Worm (Caenorhabditis elegans): Measurements from ENCODE around the gene ztf-18.

DNA sequence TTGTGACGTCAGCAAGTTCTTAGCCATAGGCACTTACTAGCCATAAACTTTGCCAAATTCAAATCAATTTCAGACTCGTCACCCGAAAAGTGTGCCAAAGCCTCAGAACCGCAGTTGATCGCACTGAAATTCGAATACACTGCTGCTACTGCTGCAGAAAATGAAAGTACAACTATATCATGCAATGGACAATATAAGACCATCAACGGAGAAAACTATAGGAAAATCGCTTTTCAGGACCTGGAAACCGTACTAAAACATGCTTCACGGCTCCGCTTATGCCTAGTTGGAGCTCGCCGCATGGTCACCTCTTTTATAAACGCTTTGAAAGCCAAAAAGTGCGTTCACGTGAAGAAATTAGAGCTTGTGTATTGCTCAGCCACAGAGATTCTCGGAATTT lies 43.1 kb upstream of the ztf-18 start, which contains the start of gene fbxa-22:
- TF ChIP-seq mxl-1 (tag; optimal IDR thresholded peaks at IDR 0.05), result no peak
- no peak for TF ChIP-seq bed-2 (GFP tag; IDR thresholded peaks at IDR 0.05)
- TF ChIP-seq pha-4 (tag; optimal IDR thresholded peaks at IDR 0.05), result no peak
- no peak for TF ChIP-seq lsl-1 (GFP tag; optimal IDR thresholded peaks at IDR 0.05)
- TF ChIP-seq snpc-4 (GFP tag; optimal IDR thresholded peaks at IDR 0.05), result no peak
- TF ChIP-seq snpc-4 (tag; optimal IDR thresholded peaks at IDR 0.05), result no peak
- TF ChIP-seq ztf-26 (tag; optimal IDR thresholded peaks at IDR 0.05), result no peak
- TF ChIP-seq Y53G8AR.9 (GFP tag; conservative IDR thresholded peaks at IDR 0.05), result no peak

Measured in whole organism, young adult.